Fruit fly (Drosophila melanogaster): ENCODE results near the gene Svip.

Gene Svip

dm6 chr3L:9358713-9359040, at the start of gene Svip, which contains the start of gene UGP:
Svip (plus strand) TSS chr3L:9358999.
UGP (minus strand) TSS chr3L:9358935.
- TF ChIP-seq Hr39 (GFP tag; optimal IDR thresholded peaks at IDR 0.05) (peak; percentile 10), CG10669 (GFP tag; optimal IDR thresholded peaks at IDR 0.05) (no peak), Sox14 (GFP tag; optimal IDR thresholded peaks at IDR 0.05) (peak; percentile 93), CG6163 (GFP tag; IDR thresholded peaks at IDR 0.05) (peak; percentile 56; the same call in 1 of the 3 replicates), esn (GFP tag; optimal IDR thresholded peaks at IDR 0.05) (peak; percentile 57), CG9139 (GFP tag; optimal IDR thresholded peaks at IDR 0.05) (no peak), Blimp-1 (GFP tag; optimal IDR thresholded peaks at IDR 0.05) (no peak), Eip75B (GFP tag; optimal IDR thresholded peaks at IDR 0.05) (peak; percentile 35), ss (GFP tag; optimal IDR thresholded peaks at IDR 0.05) (no peak), CG3919 (GFP tag; optimal IDR thresholded peaks at IDR 0.05) (peak; percentile 60), CG32006 (GFP tag; optimal IDR thresholded peaks at IDR 0.05) (no peak), OdsH (GFP tag; optimal IDR thresholded peaks at IDR 0.05) (peak; percentile 17), topi (GFP tag; optimal IDR thresholded peaks at IDR 0.05) (peak; percentile 39), dsx (GFP tag; optimal IDR thresholded peaks at IDR 0.05; ENCODE audit: poor library complexity, severe bottlenecking) (no peak), CG15336 (GFP tag; IDR thresholded peaks at IDR 0.05) (peak; percentile 45; the same call in 1 of the 2 replicates), svp (GFP tag) (no peak), CG8632 (GFP tag; optimal IDR thresholded peaks at IDR 0.05) (no peak), CG8119 (GFP tag; IDR thresholded peaks at IDR 0.05) (peak; percentile 43; the same call in 2 of the 3 replicates), spab (GFP tag; optimal IDR thresholded peaks at IDR 0.05) (no peak), CG1621 (tag; optimal IDR thresholded peaks at IDR 0.05) (no peak), CG31627 (GFP tag; optimal IDR thresholded peaks at IDR 0.05) (no peak), CG3032 (tag; optimal IDR thresholded peaks at IDR 0.05) (peak; percentile 0), eg (GFP tag; IDR thresholded peaks at IDR 0.05) (peak; percentile 68; the same call in 2 of the 3 replicates), CG6808 (GFP tag; optimal IDR thresholded peaks at IDR 0.05) (no peak), lz (GFP tag; optimal IDR thresholded peaks at IDR 0.05) (peak; percentile 34), acj6 (GFP tag; optimal IDR thresholded peaks at IDR 0.05) (no peak), CG7368 (GFP tag; optimal IDR thresholded peaks at IDR 0.05) (peak; percentile 6), Hr4 (GFP tag; optimal IDR thresholded peaks at IDR 0.05) (peak; percentile 64), Hr38 (GFP tag; optimal IDR thresholded peaks at IDR 0.05) (no peak), Sox102F (GFP tag; optimal IDR thresholded peaks at IDR 0.05) (peak; percentile 19), net (GFP tag; optimal IDR thresholded peaks at IDR 0.05) (peak; percentile 53), achi (GFP tag; optimal IDR thresholded peaks at IDR 0.05) (peak; percentile 39), CG6276 (GFP tag; optimal IDR thresholded peaks at IDR 0.05) (no peak), CG6792 (GFP tag; optimal IDR thresholded peaks at IDR 0.05) (no peak), Gug (GFP tag; IDR thresholded peaks at IDR 0.05) (no peak), Ets21C (GFP tag; optimal IDR thresholded peaks at IDR 0.05) (no peak), Ets96B (tag; optimal IDR thresholded peaks at IDR 0.05) (peak; percentile 10), CG11294 (GFP tag; IDR thresholded peaks at IDR 0.05) (no peak), Eip78C (GFP tag) (peak; percentile 71)

- TF ChIP-seq CG11902 (GFP tag; optimal IDR thresholded peaks at IDR 0.05) (no peak), CG32006 (GFP tag; optimal IDR thresholded peaks at IDR 0.05) (no peak), cyc (GFP tag; optimal IDR thresholded peaks at IDR 0.05) (peak; percentile 44), pdm3 (GFP tag; optimal IDR thresholded peaks at IDR 0.05) (peak; percentile 44), lz (GFP tag; optimal IDR thresholded peaks at IDR 0.05) (peak; percentile 41), Sox14 (GFP tag; optimal IDR thresholded peaks at IDR 0.05) (peak; percentile 10), achi (GFP tag; optimal IDR thresholded peaks at IDR 0.05) (peak; percentile 10), topi (GFP tag; optimal IDR thresholded peaks at IDR 0.05) (peak; percentile 21), Met (GFP tag; optimal IDR thresholded peaks at IDR 0.05) (peak; percentile 45), Eip78C (GFP tag) (peak; percentile 69), svp (GFP tag) (no peak), CG8119 (GFP tag; IDR thresholded peaks at IDR 0.05) (no peak), CG31627 (GFP tag; optimal IDR thresholded peaks at IDR 0.05) (peak; percentile 18), CG10631 (GFP tag; optimal IDR thresholded peaks at IDR 0.05) (no peak), CG3919 (GFP tag; optimal IDR thresholded peaks at IDR 0.05) (peak; percentile 57), Sox102F (GFP tag; optimal IDR thresholded peaks at IDR 0.05) (peak; percentile 31), Hr39 (GFP tag; optimal IDR thresholded peaks at IDR 0.05) (peak; percentile 5), Hr4 (GFP tag; optimal IDR thresholded peaks at IDR 0.05) (peak; percentile 26), CG6163 (GFP tag; IDR thresholded peaks at IDR 0.05) (peak; percentile 21; the same call in 1 of the 3 replicates), acj6 (GFP tag; optimal IDR thresholded peaks at IDR 0.05) (peak; percentile 33), OdsH (GFP tag; optimal IDR thresholded peaks at IDR 0.05) (peak; percentile 37)
Measured at dm6 chr3L:9333745-9334382, 24.9 kb upstream of the Svip start, which contains the start of gene PGRP-LA. PGRP-LA (plus strand) TSS chr3L:9334332.

Data from whole organism, prepupa.